Worm (Caenorhabditis elegans) whole organism, young adult: ENCODE data around the gene R02D5.7.

ENCODE experiments used
- B0035.1 ChIP-seq: sonication (generic microtip); optimal IDR thresholded peaks from 2 replicates; lab custom pipeline; 2016; ENCODE audit warnings: missing genetic modification characterization, mild to moderate bottlenecking, missing compliant biosample characterization, missing genotype, missing genetic modification reagents
- B0336.3 ChIP-seq: fragments of 200-800 bp; sonication (Bioruptor generic); IDR thresholded peaks from 2 replicates; pipeline ENCODE4 v1.3.6; 2022; ENCODE audit warnings: missing genetic modification characterization, missing compliant biosample characterization
- F57C9.4 ChIP-seq: sonication (generic microtip); optimal IDR thresholded peaks from 2 replicates; lab custom pipeline; 2017; ENCODE audit warnings: mild to moderate bottlenecking, missing genetic modification characterization, missing compliant biosample characterization
- T07F8.4 ChIP-seq: sonication (generic microtip); optimal IDR thresholded peaks from 2 replicates; lab custom pipeline; 2016; ENCODE audit warnings: mild to moderate bottlenecking, missing genetic modification characterization, moderate library complexity, missing compliant biosample characterization
- Y53F4B.3 ChIP-seq: fragments of 200-800 bp; sonication (Bioruptor generic); IDR thresholded peaks from 2 replicates; pipeline ENCODE4 v1.3.6; 2022; ENCODE audit warnings: missing genetic modification reagents, missing genetic modification characterization, missing compliant biosample characterization
- ZK185.1 ChIP-seq: sonication (generic microtip); optimal IDR thresholded peaks from 2 replicates; lab custom pipeline; 2016; ENCODE audit warnings: mild to moderate bottlenecking, missing genetic modification characterization, missing compliant biosample characterization; ENCODE audit not compliant: poor library complexity, severe bottlenecking
- aptf-3 ChIP-seq: fragments of 200-800 bp; sonication (Bioruptor generic); IDR thresholded peaks from 2 replicates; pipeline ENCODE4 v1.3.6; 2022; ENCODE audit warnings: missing genetic modification characterization, missing compliant biosample characterization
- atf-7 ChIP-seq: sonication (generic microtip); optimal IDR thresholded peaks from 2 replicates; lab custom pipeline; 2017; ENCODE audit warnings: mild to moderate bottlenecking, missing genetic modification characterization, missing compliant biosample characterization
- bed-1 ChIP-seq: fragments of 200-800 bp; sonication (Bioruptor generic); IDR thresholded peaks from 2 replicates; pipeline ENCODE4 v1.3.6; 2022; ENCODE audit warnings: missing genetic modification reagents, missing genetic modification characterization, missing compliant biosample characterization
- bed-2 ChIP-seq: fragments of 200-800 bp; sonication (Bioruptor generic); IDR thresholded peaks from 2 replicates; pipeline ENCODE4 v1.3.6; 2022; ENCODE audit warnings: missing genetic modification reagents, missing genetic modification characterization, missing compliant biosample characterization
- cebp-1 ChIP-seq, 2 experiments: fragments of 200-800 bp in 1 of 2; sonication (Bioruptor generic) in 1 of 2; sonication (generic microtip) in 1 of 2; IDR thresholded peaks in 1 of 2; optimal IDR thresholded peaks in 1 of 2; 2 replicates each; pipeline versions ENCODE4 v1.3.6 to Lab custom; 2017 to 2022; ENCODE audit warnings: missing compliant biosample characterization in 2 of 2, missing genetic modification characterization in 2 of 2, mild to moderate bottlenecking in 1 of 2, missing genetic modification reagents in 1 of 2, moderate library complexity in 1 of 2
- ceh-27 ChIP-seq: fragments of 200-800 bp; sonication (Bioruptor generic); optimal IDR thresholded peaks from 2 replicates; lab custom pipeline; 2018; ENCODE audit warnings: mild to moderate bottlenecking, missing genetic modification characterization, moderate library complexity, missing compliant biosample characterization
- ceh-91 ChIP-seq: fragments of 200-800 bp; sonication (Bioruptor generic); IDR thresholded peaks from 2 replicates; pipeline ENCODE4 v1.3.6; 2022; ENCODE audit warnings: missing genetic modification reagents, missing genetic modification characterization, missing compliant biosample characterization
- chd-7 ChIP-seq: sonication (generic microtip); optimal IDR thresholded peaks from 2 replicates; lab custom pipeline; 2016; ENCODE audit warnings: mild to moderate bottlenecking, missing genetic modification characterization, moderate library complexity, missing compliant biosample characterization
- egl-44 ChIP-seq: fragments of 200-800 bp; sonication (Bioruptor generic); IDR thresholded peaks from 2 replicates; pipeline ENCODE4 v1.3.6; 2022; ENCODE audit warnings: missing genetic modification reagents, missing genetic modification characterization, missing compliant biosample characterization
- ets-4 ChIP-seq: fragments of 200-800 bp; sonication (Bioruptor generic); optimal IDR thresholded peaks from 2 replicates; lab custom pipeline; 2018; ENCODE audit warnings: mild to moderate bottlenecking, missing genetic modification characterization, missing compliant biosample characterization
- hlh-12 ChIP-seq: sonication (generic microtip); optimal IDR thresholded peaks from 2 replicates; lab custom pipeline; 2016; ENCODE audit warnings: missing genetic modification characterization, missing compliant biosample characterization
- hmg-1.2 ChIP-seq: fragments of 200-800 bp; sonication (Bioruptor generic); IDR thresholded peaks from 2 replicates; pipeline ENCODE4 v1.3.6; 2022; ENCODE audit warnings: missing genetic modification reagents, missing genetic modification characterization, missing compliant biosample characterization
- hmg-20 ChIP-seq: fragments of 200-800 bp; sonication (Bioruptor generic); IDR thresholded peaks from 2 replicates; pipeline ENCODE4 v1.3.6; 2022; ENCODE audit warnings: missing genetic modification reagents, missing genetic modification characterization, missing compliant biosample characterization
- let-607 ChIP-seq, 2 experiments: fragments of 200-800 bp in 1 of 2; sonication (Bioruptor generic) in 1 of 2; sonication (generic microtip) in 1 of 2; optimal IDR thresholded peaks; 2 replicates each; lab custom pipeline; 2016 to 2018; ENCODE audit warnings: mild to moderate bottlenecking in 2 of 2, missing compliant biosample characterization in 2 of 2, missing genetic modification characterization in 2 of 2, moderate library complexity in 2 of 2, missing genotype in 1 of 2
- lin-40 ChIP-seq: sonication (generic microtip); optimal IDR thresholded peaks from 2 replicates; lab custom pipeline; 2016; ENCODE audit warnings: missing genetic modification characterization, mild to moderate bottlenecking, missing compliant biosample characterization, missing genotype, missing genetic modification reagents
- lsl-1 ChIP-seq: fragments of 200-800 bp; sonication (Bioruptor generic); optimal IDR thresholded peaks from 2 replicates; lab custom pipeline; 2018; ENCODE audit warnings: mild to moderate bottlenecking, missing genetic modification characterization, moderate library complexity, missing compliant biosample characterization
- madf-10 ChIP-seq: sonication (generic microtip); optimal IDR thresholded peaks from 2 replicates; lab custom pipeline; 2016; ENCODE audit warnings: mild to moderate bottlenecking, missing genetic modification characterization, missing compliant biosample characterization
- madf-6 ChIP-seq: fragments of 200-800 bp; sonication (Bioruptor generic); IDR thresholded peaks from 2 replicates; pipeline ENCODE4 v1.3.6; 2022; ENCODE audit warnings: missing genetic modification reagents, missing genetic modification characterization, missing compliant biosample characterization
- mxl-1 ChIP-seq: sonication (generic microtip); optimal IDR thresholded peaks from 2 replicates; lab custom pipeline; 2016; ENCODE audit warnings: missing genetic modification characterization, missing compliant biosample characterization
- nfyb-1 ChIP-seq: fragments of 200-800 bp; sonication (Bioruptor generic); IDR thresholded peaks from 2 replicates; pipeline ENCODE4 v1.3.6; 2022; ENCODE audit warnings: missing genetic modification reagents, missing genetic modification characterization, missing compliant biosample characterization
- nhr-120 ChIP-seq: fragments of 200-800 bp; sonication (Bioruptor generic); IDR thresholded peaks from 2 replicates; pipeline ENCODE4 v1.3.6; 2022; ENCODE audit warnings: missing genetic modification characterization, missing compliant biosample characterization
- nhr-90 ChIP-seq: sonication (generic microtip); optimal IDR thresholded peaks from 2 replicates; lab custom pipeline; 2016; ENCODE audit warnings: missing genotype, mild to moderate bottlenecking, missing genetic modification characterization, missing compliant biosample characterization
- pha-4 ChIP-seq: fragments of 150-350 bp; sonication (generic microtip); optimal IDR thresholded peaks from 2 replicates; lab custom pipeline; 2014; ENCODE audit warnings: missing biosample characterization, missing genetic modification reagents, missing genetic modification characterization
- rec-8 ChIP-seq, 2 experiments: sonication (generic microtip); optimal IDR thresholded peaks; 2 replicates each; lab custom pipeline; 2016; ENCODE audit warnings: mild to moderate bottlenecking in 2 of 2, missing genetic modification characterization in 2 of 2, missing genetic modification reagents in 2 of 2, missing genotype in 2 of 2, missing biosample characterization in 1 of 2, missing compliant biosample characterization in 1 of 2, moderate library complexity in 1 of 2
- sdz-38 ChIP-seq: sonication (generic microtip); optimal IDR thresholded peaks from 2 replicates; lab custom pipeline; 2016; ENCODE audit warnings: missing genotype, missing genetic modification characterization, missing compliant biosample characterization
- sea-2 ChIP-seq: fragments of 200-800 bp; sonication (Bioruptor generic); IDR thresholded peaks from 2 replicates; pipeline ENCODE4 v1.3.6; 2022; ENCODE audit warnings: missing genetic modification characterization, missing compliant biosample characterization
- snpc-3.4 ChIP-seq: sonication (generic microtip); optimal IDR thresholded peaks from 2 replicates; lab custom pipeline; 2017; ENCODE audit warnings: missing genetic modification characterization, mild to moderate bottlenecking, missing compliant biosample characterization, antibody characterized with exemption, moderate library complexity, missing genotype, missing genetic modification reagents
- unc-130 ChIP-seq: sonication (generic microtip); optimal IDR thresholded peaks from 2 replicates; lab custom pipeline; 2016; ENCODE audit warnings: missing genetic modification reagents, missing genetic modification characterization, missing compliant biosample characterization
- ztf-22 ChIP-seq: fragments of 200-800 bp; sonication (Bioruptor generic); optimal IDR thresholded peaks from 2 replicates; lab custom pipeline; 2018; ENCODE audit warnings: mild to moderate bottlenecking, missing genetic modification characterization, moderate library complexity, missing compliant biosample characterization
- ztf-25 ChIP-seq: fragments of 200-800 bp; sonication (Bioruptor generic); IDR thresholded peaks from 2 replicates; pipeline ENCODE4 v1.3.6; 2022; ENCODE audit warnings: missing genetic modification reagents, missing genetic modification characterization, missing compliant biosample characterization

The R02D5.7 gene

ce11 chrV:14440841-14441240 is 40.5 kb downstream of the R02D5.7 start, which contains the start of gene F23B12.4:
Gene F23B12.4, plus strand, starts transcription at chrV:14441141.
- no peak for TF ChIP-seq nfyb-1 (GFP tag; lab: Robert Waterston, UW)
- TF ChIP-seq B0035.1 (tag; lab: Kevin White, UChicago), result no peak
- TF ChIP-seq ceh-27 (GFP tag; lab: Kevin White, UChicago), result no peak
- no peak for TF ChIP-seq cebp-1 (GFP tag; IDR thresholded peaks at IDR 0.05; lab: Robert Waterston, UW)
- TF ChIP-seq cebp-1 (tag; optimal IDR thresholded peaks at IDR 0.05; lab: Kevin White, UChicago), result no peak
- TF ChIP-seq hmg-20 (GFP tag; lab: Robert Waterston, UW), result no peak
- TF ChIP-seq sea-2 (GFP tag; lab: Robert Waterston, UW), result no peak
- TF ChIP-seq chd-7 (tag; lab: Kevin White, UChicago), result no peak
- TF ChIP-seq aptf-3 (GFP tag; lab: Robert Waterston, UW), result no peak
- no peak for TF ChIP-seq snpc-3.4
- no peak for TF ChIP-seq lsl-1
- no peak for TF ChIP-seq Y53F4B.3 (GFP tag; lab: Robert Waterston, UW)
- TF ChIP-seq lin-40 (tag; lab: Kevin White, UChicago), result no peak
- TF ChIP-seq pha-4 (tag; lab: Kevin White, UChicago), result no peak
- TF ChIP-seq sdz-38 (tag; lab: Kevin White, UChicago), result no peak
- TF ChIP-seq bed-1 (GFP tag; lab: Robert Waterston, UW), result no peak
- no peak for TF ChIP-seq F57C9.4 (tag; lab: Kevin White, UChicago)
- no peak for TF ChIP-seq bed-2 (GFP tag; lab: Robert Waterston, UW)
- TF ChIP-seq mxl-1 (tag; lab: Kevin White, UChicago), result no peak

- TF ChIP-seq unc-130 (GFP tag; lab: Kevin White, UChicago), result no peak
- TF ChIP-seq, all 124 proteins: peak for 0
Measured at ce11 chrV:14439236-14439635, 42.1 kb downstream of the R02D5.7 start.

ce11 chrV:14438099-14438739 is 43.1 kb downstream of the R02D5.7 start:
- TF ChIP-seq B0336.3, result no peak
- no peak for TF ChIP-seq atf-7 (tag; lab: Kevin White, UChicago)
- TF ChIP-seq ZK185.1 (tag; lab: Kevin White, UChicago), result no peak
- TF ChIP-seq hmg-1.2 (GFP tag; lab: Robert Waterston, UW), result no peak
- TF ChIP-seq nhr-120 (GFP tag; lab: Robert Waterston, UW), result no peak
- TF ChIP-seq egl-44 (GFP tag; lab: Robert Waterston, UW), result no peak
- TF ChIP-seq T07F8.4 (tag; lab: Kevin White, UChicago), result no peak
- no peak for TF ChIP-seq madf-10 (tag; lab: Kevin White, UChicago)
- TF ChIP-seq madf-6, result no peak
- TF ChIP-seq ztf-25 (GFP tag; lab: Robert Waterston, UW), result no peak
- TF ChIP-seq nhr-90 (tag; lab: Kevin White, UChicago), result no peak
- TF ChIP-seq ceh-91 (GFP tag; lab: Robert Waterston, UW), result no peak
- no peak for TF ChIP-seq rec-8 (tag; optimal IDR thresholded peaks at IDR 0.05; lab: Kevin White, UChicago)
- TF ChIP-seq ztf-22, result no peak
- no peak for TF ChIP-seq ets-4
- TF ChIP-seq hlh-12 (tag; lab: Kevin White, UChicago), result no peak
- no peak for TF ChIP-seq let-607 (tag; optimal IDR thresholded peaks at IDR 0.05; lab: Kevin White, UChicago)
